Fruit fly (Drosophila melanogaster) whole organism, pupa: ENCODE measurements around the gene CG12971.

Experiments
- CG10348 ChIP-seq: fragments of 200-800 bp; sonication (Bioruptor generic); IDR thresholded peaks from 2 replicates; pipeline ENCODE4 v1.3.6; 2022; ENCODE audit warnings: missing biosample characterization, missing genetic modification characterization
- CG12605 ChIP-seq: fragments of 200-800 bp; sonication (Bioruptor generic); IDR thresholded peaks from 2 replicates; pipeline ENCODE4 v1.3.6; 2022; ENCODE audit warnings: missing biosample characterization, missing genetic modification characterization
- CG13204 ChIP-seq: fragments of 200-800 bp; sonication (Bioruptor generic); optimal IDR thresholded peaks from 2 replicates; lab custom pipeline; 2018; ENCODE audit warnings: missing biosample characterization, mild to moderate bottlenecking, missing genetic modification characterization, moderate library complexity
- CG14655 ChIP-seq: fragments of 200-800 bp; sonication (Bioruptor generic); optimal IDR thresholded peaks from 3 replicates; lab custom pipeline; 2017; ENCODE audit warnings: mild to moderate bottlenecking, missing biosample characterization, missing genetic modification reagents, missing genetic modification characterization
- CG15710 ChIP-seq: fragments of 200-800 bp; sonication (Bioruptor generic); optimal IDR thresholded peaks from 2 replicates; lab custom pipeline; 2018; ENCODE audit warnings: missing biosample characterization, mild to moderate bottlenecking, missing genetic modification characterization, moderate library complexity
- CG17806 ChIP-seq: fragments of 200-800 bp; sonication (Bioruptor generic); optimal IDR thresholded peaks from 2 replicates; lab custom pipeline; 2018; ENCODE audit warnings: missing biosample characterization, mild to moderate bottlenecking, missing genetic modification characterization, moderate library complexity
- CG32121 ChIP-seq: fragments of 200-800 bp; sonication (Bioruptor generic); IDR thresholded peaks from 2 replicates; pipeline ENCODE4 v1.3.6; 2022; ENCODE audit warnings: missing biosample characterization, missing genetic modification characterization
- CG34367 ChIP-seq: fragments of 200-800 bp; sonication (Bioruptor generic); optimal IDR thresholded peaks from 2 replicates; lab custom pipeline; 2018; ENCODE audit warnings: missing biosample characterization, mild to moderate bottlenecking, missing genetic modification characterization
- CG4496 ChIP-seq: fragments of 200-800 bp; sonication (Bioruptor generic); IDR thresholded peaks from 3 replicates; pipeline ENCODE4 v1.3.6; 2022; ENCODE audit warnings: missing biosample characterization, missing genetic modification characterization
- CG8159 ChIP-seq: fragments of 200-800 bp; sonication (Bioruptor generic); optimal IDR thresholded peaks from 3 replicates; lab custom pipeline; 2018; ENCODE audit warnings: missing biosample characterization, mild to moderate bottlenecking, missing genetic modification characterization, moderate library complexity
- CG8301 ChIP-seq: fragments of 200-800 bp; sonication (Bioruptor generic); optimal IDR thresholded peaks from 2 replicates; lab custom pipeline; 2018; ENCODE audit warnings: missing biosample characterization, mild to moderate bottlenecking, missing genetic modification characterization
- CG9948 ChIP-seq: fragments of 200-800 bp; sonication (Bioruptor generic); optimal IDR thresholded peaks from 2 replicates; lab custom pipeline; 2018; ENCODE audit warnings: missing biosample characterization, mild to moderate bottlenecking, missing genetic modification characterization, moderate library complexity
- D1 ChIP-seq: fragments of 200-800 bp; sonication (Bioruptor generic); optimal IDR thresholded peaks from 2 replicates; lab custom pipeline; 2018; ENCODE audit warnings: missing biosample characterization, mild to moderate bottlenecking, missing genetic modification characterization, moderate library complexity
- EcR ChIP-seq: fragments of 200-800 bp; sonication (Bioruptor generic); optimal IDR thresholded peaks from 3 replicates; lab custom pipeline; 2019; ENCODE audit warnings: missing biosample characterization, missing genetic modification characterization, mild to moderate bottlenecking, moderate library complexity, missing genetic modification reagents
- Ets98B ChIP-seq: fragments of 200-800 bp; sonication (Bioruptor generic); IDR thresholded peaks from 2 replicates; pipeline ENCODE4 v1.3.6; 2022; ENCODE audit warnings: missing biosample characterization, missing genetic modification characterization
- Pif1A ChIP-seq: fragments of 200-800 bp; sonication (Bioruptor generic); optimal IDR thresholded peaks from 3 replicates; lab custom pipeline; 2016; ENCODE audit warnings: missing biosample characterization, missing genetic modification characterization
- Pif1B ChIP-seq: fragments of 200-800 bp; sonication (Bioruptor generic); optimal IDR thresholded peaks from 3 replicates; lab custom pipeline; 2016; ENCODE audit warnings: missing biosample characterization, missing genetic modification characterization
- Snoo ChIP-seq: fragments of 200-800 bp; sonication (Bioruptor generic); optimal IDR thresholded peaks from 3 replicates; lab custom pipeline; 2017; ENCODE audit warnings: missing biosample characterization, mild to moderate bottlenecking, missing genetic modification characterization, inconsistent platforms
- fd96Ca ChIP-seq: fragments of 200-800 bp; sonication (Bioruptor generic); IDR thresholded peaks from 3 replicates; pipeline ENCODE4 v1.3.6; 2022; ENCODE audit warnings: missing biosample characterization, missing genetic modification characterization
- gl ChIP-seq: fragments of 200-800 bp; sonication (Bioruptor generic); optimal IDR thresholded peaks from 2 replicates; lab custom pipeline; 2018; ENCODE audit warnings: missing biosample characterization, mild to moderate bottlenecking, missing genetic modification characterization
- rn ChIP-seq: fragments of 200-800 bp; sonication (Bioruptor generic); IDR thresholded peaks from 2 replicates; pipeline ENCODE4 v1.3.6; 2022; ENCODE audit warnings: missing biosample characterization, missing genetic modification characterization

The CG12971 gene

DNA sequence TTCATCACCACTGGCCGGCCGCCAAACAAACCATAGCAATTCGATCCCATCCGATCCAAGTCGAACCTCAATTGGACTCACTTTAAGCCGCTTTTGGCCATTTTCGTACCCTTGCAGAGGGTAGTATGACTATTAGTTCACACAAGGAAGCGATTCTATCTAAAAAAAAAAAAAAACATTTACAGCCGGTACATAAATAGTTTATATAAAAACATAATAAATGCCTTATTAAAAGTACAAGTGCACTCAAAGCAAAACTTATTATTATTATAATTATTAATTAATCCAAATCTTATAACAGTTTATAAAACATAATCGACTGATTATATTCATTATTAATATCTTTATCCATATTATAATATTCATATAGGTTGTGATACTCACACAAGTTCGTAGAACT is at the start of gene CG12971:
TSS of gene CG12971 (minus strand) at position 101 of the 400 bp plus-strand sequence.
- no peak for TF ChIP-seq Pif1A (GFP tag; lab: Kevin White, UChicago)
- TF ChIP-seq CG4496 (GFP tag; lab: Robert Waterston, UW): no peak

DNA sequence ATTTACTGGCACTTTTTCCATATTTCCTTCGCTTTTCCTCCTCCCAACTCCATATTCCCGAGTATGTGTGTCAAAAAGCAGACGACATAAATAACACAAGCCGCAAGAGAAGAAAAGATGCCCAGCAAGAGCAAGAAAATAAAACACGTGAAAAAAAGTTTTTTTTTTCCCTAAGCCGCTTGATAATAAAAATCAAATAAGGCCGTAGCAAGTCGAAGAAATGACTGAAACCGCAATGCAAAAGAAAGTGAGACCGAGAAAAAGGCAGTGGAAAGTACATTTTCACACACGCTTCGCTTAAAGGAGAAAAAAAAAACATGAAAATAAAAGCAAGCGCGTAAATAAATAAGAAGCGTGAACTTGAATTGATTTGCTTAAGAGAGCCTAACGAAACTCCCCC is 46.3 kb upstream of the CG12971 start:
- no peak for TF ChIP-seq CG15710 (tag; lab: Kevin White, UChicago)
- TF ChIP-seq CG14655 (GFP tag; lab: Kevin White, UChicago): no peak
- TF ChIP-seq CG12605 (GFP tag; lab: Robert Waterston, UW): no peak
- no peak for TF ChIP-seq D1 (tag; lab: Kevin White, UChicago)
- TF ChIP-seq CG10348: no peak
- no peak for TF ChIP-seq Ets98B (GFP tag; lab: Robert Waterston, UW)
- TF ChIP-seq CG34367: no peak
- no peak for TF ChIP-seq gl
- TF ChIP-seq fd96Ca: no peak
- no peak for TF ChIP-seq CG32121 (GFP tag; lab: Robert Waterston, UW)
- TF ChIP-seq CG4496 (GFP tag; lab: Robert Waterston, UW): no peak
- no peak for TF ChIP-seq Pif1B (GFP tag; lab: Kevin White, UChicago)
- TF ChIP-seq CG8159 (tag; lab: Kevin White, UChicago): no peak
- TF ChIP-seq CG9948 (tag; lab: Kevin White, UChicago): no peak

DNA sequence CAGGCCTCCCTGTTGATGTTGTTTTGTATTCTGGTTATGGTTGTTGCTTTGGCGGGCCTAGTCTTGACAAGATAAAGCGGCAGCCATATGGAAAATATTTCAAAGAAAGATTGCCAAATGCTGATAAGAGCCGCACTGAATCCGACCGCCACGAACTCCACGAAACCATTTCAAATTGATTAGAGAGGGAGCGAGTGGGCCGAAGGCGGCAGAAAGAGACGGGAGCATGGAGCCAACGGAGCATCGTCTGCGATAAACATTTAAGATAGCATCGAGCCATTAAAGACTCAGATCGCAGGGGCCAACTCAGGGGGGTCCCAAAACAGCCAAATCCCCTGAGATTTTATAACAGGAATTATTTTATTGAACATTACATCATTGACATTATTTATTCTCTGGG is 43.9 kb upstream of the CG12971 start:
- TF ChIP-seq rn (GFP tag; lab: Robert Waterston, UW): no peak
- TF ChIP-seq fd96Ca: no peak
- no peak for TF ChIP-seq CG9948 (tag; lab: Kevin White, UChicago)
- TF ChIP-seq CG4496 (GFP tag; lab: Robert Waterston, UW): no peak
- TF ChIP-seq CG17806 (tag; lab: Kevin White, UChicago): no peak
- no peak for TF ChIP-seq gl
- TF ChIP-seq Snoo (tag; lab: Kevin White, UChicago): no peak

DNA sequence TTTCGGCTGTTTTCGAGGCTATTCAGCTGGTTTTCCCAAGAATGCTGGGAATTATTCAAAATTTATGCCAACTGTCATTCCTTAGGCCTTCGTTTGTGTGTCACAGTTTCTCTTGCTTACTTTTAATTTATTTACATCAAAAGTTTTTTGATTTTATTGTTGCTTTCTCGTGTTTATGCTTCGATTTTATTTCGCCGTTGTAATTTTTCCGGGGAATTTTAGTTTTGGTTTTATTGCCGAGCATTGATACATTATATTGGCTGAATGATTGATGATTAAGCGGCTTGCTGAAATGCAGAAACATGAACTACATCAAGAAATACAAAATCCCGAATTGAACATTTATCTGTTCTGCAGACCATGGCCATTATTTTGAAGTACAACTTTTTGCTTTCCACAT is 41.9 kb upstream of the CG12971 start:
- TF ChIP-seq CG4496 (GFP tag; lab: Robert Waterston, UW) (no peak), Pif1B (GFP tag; lab: Kevin White, UChicago) (no peak), CG8301 (tag; lab: Kevin White, UChicago) (no peak), CG32121 (GFP tag; lab: Robert Waterston, UW) (no peak), CG10348 (no peak), Pif1A (GFP tag; lab: Kevin White, UChicago) (no peak), CG14655 (GFP tag; lab: Kevin White, UChicago) (no peak), CG9948 (tag; lab: Kevin White, UChicago) (no peak), CG12605 (GFP tag; lab: Robert Waterston, UW) (no peak), CG17806 (tag; lab: Kevin White, UChicago) (no peak), D1 (tag; lab: Kevin White, UChicago) (no peak), rn (GFP tag; lab: Robert Waterston, UW) (no peak)

DNA sequence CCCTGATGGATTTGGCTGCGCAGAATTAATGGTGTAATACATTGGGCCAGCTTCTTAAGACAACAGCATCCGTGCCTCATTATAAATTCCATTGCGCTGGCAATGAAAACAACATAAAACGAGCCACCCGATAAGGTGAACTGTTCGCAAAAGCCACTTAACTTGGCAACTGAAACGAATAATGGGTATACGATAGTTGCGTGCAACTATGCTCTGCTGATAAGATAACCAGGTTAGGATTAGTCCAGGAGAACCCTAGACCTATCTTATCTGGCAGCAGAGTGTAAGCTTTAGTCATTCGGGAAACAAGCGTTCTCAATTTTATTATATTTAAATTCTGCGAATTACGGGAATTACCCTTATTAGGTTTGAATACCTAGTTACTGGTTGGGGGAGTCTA is 34.1 kb upstream of the CG12971 start:
- TF ChIP-seq Pif1A (GFP tag; lab: Kevin White, UChicago) (no peak), CG8159 (tag; lab: Kevin White, UChicago) (no peak), CG17806 (tag; lab: Kevin White, UChicago) (no peak), Pif1B (GFP tag; lab: Kevin White, UChicago) (no peak), fd96Ca (no peak), Ets98B (GFP tag; lab: Robert Waterston, UW) (no peak), CG14655 (GFP tag; lab: Kevin White, UChicago) (no peak), CG34367 (no peak)

DNA sequence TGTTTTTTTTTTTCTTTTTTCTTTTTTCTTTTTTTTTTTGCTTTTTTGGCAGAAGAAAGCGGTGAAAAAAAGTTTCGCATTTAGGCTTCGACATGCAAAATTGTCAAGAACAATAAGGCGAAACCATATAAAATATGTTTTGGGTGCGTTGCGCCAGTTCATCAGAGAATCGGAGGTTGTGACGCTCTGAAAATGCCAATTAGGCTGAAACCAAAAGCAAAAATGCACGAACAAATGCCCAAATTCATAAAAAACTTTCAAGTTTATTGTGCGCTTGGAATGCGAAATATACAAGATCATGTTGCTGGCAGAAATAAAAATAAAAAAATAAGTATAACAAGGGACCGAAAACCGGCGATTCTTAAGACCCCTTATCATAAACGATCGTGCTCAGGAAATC is 33.5 kb upstream of the CG12971 start:
- TF ChIP-seq rn (GFP tag; lab: Robert Waterston, UW) (no peak), EcR (GFP tag; lab: Kevin White, UChicago) (no peak), CG14655 (GFP tag; lab: Kevin White, UChicago) (no peak), Snoo (tag; lab: Kevin White, UChicago) (no peak), CG9948 (tag; lab: Kevin White, UChicago) (no peak), CG8301 (tag; lab: Kevin White, UChicago) (no peak), gl (no peak), CG34367 (no peak), CG15710 (tag; lab: Kevin White, UChicago) (no peak), CG17806 (tag; lab: Kevin White, UChicago) (no peak), CG32121 (GFP tag; lab: Robert Waterston, UW) (no peak), Pif1A (GFP tag; lab: Kevin White, UChicago) (no peak), fd96Ca (no peak), CG13204 (GFP tag; lab: Kevin White, UChicago) (no peak), Pif1B (GFP tag; lab: Kevin White, UChicago) (no peak), Ets98B (GFP tag; lab: Robert Waterston, UW) (no peak), CG10348 (no peak)
- TF ChIP-seq, all 21 proteins: peak for 0

DNA sequence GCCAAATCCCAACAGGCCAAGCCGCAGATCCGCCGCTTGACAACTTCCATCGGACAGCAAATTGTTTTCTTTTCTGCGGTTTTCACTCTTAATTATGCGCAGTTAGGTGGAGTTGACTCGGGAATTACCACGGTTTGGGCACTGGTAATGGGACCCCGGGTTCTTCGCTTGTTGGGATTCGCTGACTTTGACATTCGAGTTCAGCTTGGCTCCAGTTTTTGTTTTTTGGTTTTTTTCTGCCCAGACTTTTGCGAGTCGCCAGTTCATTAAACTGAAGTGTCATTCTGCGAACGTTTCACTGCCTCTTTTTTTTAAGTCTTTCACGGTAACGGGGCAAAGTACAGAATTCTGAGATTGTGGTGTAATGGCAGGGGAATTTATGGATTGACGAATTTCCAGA is 32.5 kb upstream of the CG12971 start:
- no peak for TF ChIP-seq CG12605 (GFP tag; lab: Robert Waterston, UW)
- no peak for TF ChIP-seq CG14655 (GFP tag; lab: Kevin White, UChicago)
- no peak for TF ChIP-seq gl
- TF ChIP-seq Pif1B (GFP tag; lab: Kevin White, UChicago): no peak
- no peak for TF ChIP-seq CG8301 (tag; lab: Kevin White, UChicago)
- TF ChIP-seq fd96Ca: no peak
- TF ChIP-seq EcR (GFP tag; lab: Kevin White, UChicago): no peak
- TF ChIP-seq CG4496 (GFP tag; lab: Robert Waterston, UW): no peak
- no peak for TF ChIP-seq Pif1A (GFP tag; lab: Kevin White, UChicago)
- no peak for TF ChIP-seq CG13204 (GFP tag; lab: Kevin White, UChicago)
- no peak for TF ChIP-seq CG15710 (tag; lab: Kevin White, UChicago)
- no peak for TF ChIP-seq CG17806 (tag; lab: Kevin White, UChicago)
- no peak for TF ChIP-seq Snoo (tag; lab: Kevin White, UChicago)
- TF ChIP-seq rn (GFP tag; lab: Robert Waterston, UW): no peak
- no peak for TF ChIP-seq CG8159 (tag; lab: Kevin White, UChicago)
- TF ChIP-seq CG10348: no peak
- no peak for TF ChIP-seq D1 (tag; lab: Kevin White, UChicago)
- no peak for TF ChIP-seq CG32121 (GFP tag; lab: Robert Waterston, UW)
- no peak for TF ChIP-seq CG9948 (tag; lab: Kevin White, UChicago)
- TF ChIP-seq CG34367: no peak
